Worm (Caenorhabditis elegans) whole organism, midembryonic: ENCODE data around the gene rpl-29.
"Not testable (repeated sequence)": the region's sequence is repeated elsewhere in the genome, so short reads cannot be mapped to it uniquely, and the experiment has no call there.

ENCODE experiments used
- cog-1 ChIP-seq: sonication (generic microtip); optimal IDR thresholded peaks from 2 replicates; lab custom pipeline; 2016; ENCODE audit warnings: missing genetic modification characterization, missing compliant biosample characterization
- med-1 ChIP-seq: sonication (generic microtip); optimal IDR thresholded peaks from 2 replicates; lab custom pipeline; 2017; ENCODE audit warnings: missing genetic modification characterization, mild to moderate bottlenecking, missing compliant biosample characterization, antibody characterized with exemption, missing genetic modification reagents; ENCODE audit not compliant: insufficient read depth
- tab-1 ChIP-seq: fragments of 200-800 bp; sonication (Bioruptor generic); IDR thresholded peaks from 2 replicates; pipeline ENCODE4 v1.3.6; 2022; ENCODE audit warnings: missing genetic modification characterization, missing compliant biosample characterization
- ztf-23 ChIP-seq: fragments of 200-800 bp; sonication (Bioruptor generic); IDR thresholded peaks from 2 replicates; pipeline ENCODE4 v1.3.6; 2022; ENCODE audit warnings: missing genetic modification reagents, missing genetic modification characterization, missing compliant biosample characterization
- ztf-29 ChIP-seq: fragments of 200-800 bp; sonication (Bioruptor generic); IDR thresholded peaks from 2 replicates; pipeline ENCODE4 v1.3.6; 2022; ENCODE audit warnings: missing genetic modification reagents, missing genetic modification characterization, missing compliant biosample characterization

DNA sequence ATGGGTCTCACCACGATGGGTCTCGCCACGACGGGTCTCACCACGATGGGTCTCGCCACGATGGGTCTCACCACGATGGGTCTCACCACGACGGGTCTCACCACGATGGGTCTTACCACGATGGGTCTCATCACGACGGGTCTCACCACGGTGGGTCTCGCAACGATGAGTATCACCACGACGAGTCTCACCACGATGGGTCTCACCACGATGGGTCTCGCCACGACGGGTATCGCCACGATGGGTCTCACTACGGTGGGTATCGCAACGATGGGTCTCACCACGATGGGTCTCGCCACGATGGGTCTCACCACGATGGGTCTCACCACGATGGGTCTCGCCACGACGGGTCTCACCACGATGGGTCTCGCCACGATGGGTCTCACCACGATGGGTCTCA, 2.4 kb downstream of the rpl-29 start:
- not testable (repeated sequence) for TF ChIP-seq ztf-23 (GFP tag; lab: Robert Waterston, UW); tab-1 (GFP tag; lab: Robert Waterston, UW); med-1 (GFP tag; lab: Kevin White, UChicago); ztf-29 (GFP tag; lab: Robert Waterston, UW); cog-1 (tag; lab: Kevin White, UChicago)
